Fruit fly (Drosophila melanogaster) S2 (cell line): ENCODE results near the gene yl.

Source experiments
- CG8478 ChIP-seq: fragments of >200 bp; optimal IDR thresholded peaks from 2 replicates; lab custom pipeline; 2018
- CTCF ChIP-seq, 2 experiments: fragments of >200 bp; optimal IDR thresholded peaks; 2 replicates each; lab custom pipeline; 2018

DNA sequence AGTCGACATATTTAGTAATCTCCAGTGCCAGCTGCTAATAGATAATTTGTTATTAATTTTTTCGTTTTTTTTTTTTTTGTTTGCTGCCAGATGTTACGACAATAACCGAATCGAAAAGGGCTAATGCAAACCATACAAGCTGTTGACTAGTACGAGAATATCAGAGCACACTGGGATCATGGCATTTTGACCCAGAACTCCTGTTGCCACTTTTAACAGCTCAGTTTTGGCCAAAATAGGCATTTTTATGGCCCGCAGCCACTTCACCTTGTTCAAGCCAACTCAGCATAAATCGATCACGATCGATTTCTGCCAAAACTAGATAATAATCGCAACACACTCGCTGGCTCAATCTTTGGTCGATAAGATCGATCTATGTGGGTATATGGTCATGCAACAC lies 41.1 kb upstream of the yl start, which contains the start of gene CG12479:
- TF ChIP-seq CG8478, result no peak
- TF ChIP-seq CTCF (optimal IDR thresholded peaks at IDR 0.05; lab: Kevin White, UChicago), result no peak
